Fruit fly (Drosophila melanogaster) whole organism, wandering third instar larva: Measurements from ENCODE around the gene CG33648.

ENCODE experiments used
- Dfd ChIP-seq: fragments of >200 bp; optimal IDR thresholded peaks from 2 replicates; lab custom pipeline; 2017; ENCODE audit warnings: missing biosample characterization, missing genetic modification characterization
- Jra ChIP-seq: sonication (Bioruptor generic); optimal IDR thresholded peaks from 2 replicates; lab custom pipeline; 2016; ENCODE audit warnings: missing biosample characterization, missing genetic modification characterization
- Vsx2 ChIP-seq: fragments of 200-300, 225-300 bp; sonication (Bioruptor generic); optimal IDR thresholded peaks from 2 replicates; lab custom pipeline; 2018; ENCODE audit warnings: missing biosample characterization, missing genetic modification characterization; ENCODE audit not compliant: partially characterized antibody
- brk ChIP-seq: fragments of 200-800 bp; sonication (Bioruptor generic); optimal IDR thresholded peaks from 2 replicates; lab custom pipeline; 2016; ENCODE audit warnings: missing biosample characterization, mild to moderate bottlenecking, missing genetic modification characterization
- foxo ChIP-seq, 2 experiments: fragments of 200-800 bp; sonication (Bioruptor generic); optimal IDR thresholded peaks; 2 replicates in 1 of 2; 3 replicates in 1 of 2; lab custom pipeline; 2016 to 2017; ENCODE audit warnings: missing biosample characterization in 2 of 2, missing genetic modification characterization in 2 of 2
- h ChIP-seq: fragments of 200-800 bp; sonication (Bioruptor generic); optimal IDR thresholded peaks from 3 replicates; lab custom pipeline; 2016; ENCODE audit warnings: missing biosample characterization, mild to moderate bottlenecking, missing genetic modification characterization
- pan ChIP-seq: fragments of >200 bp; optimal IDR thresholded peaks from 2 replicates; lab custom pipeline; 2017
- woc ChIP-seq: sonication (Bioruptor generic); optimal IDR thresholded peaks from 2 replicates; lab custom pipeline; 2016; ENCODE audit warnings: missing biosample characterization, mild to moderate bottlenecking, missing genetic modification characterization

DNA sequence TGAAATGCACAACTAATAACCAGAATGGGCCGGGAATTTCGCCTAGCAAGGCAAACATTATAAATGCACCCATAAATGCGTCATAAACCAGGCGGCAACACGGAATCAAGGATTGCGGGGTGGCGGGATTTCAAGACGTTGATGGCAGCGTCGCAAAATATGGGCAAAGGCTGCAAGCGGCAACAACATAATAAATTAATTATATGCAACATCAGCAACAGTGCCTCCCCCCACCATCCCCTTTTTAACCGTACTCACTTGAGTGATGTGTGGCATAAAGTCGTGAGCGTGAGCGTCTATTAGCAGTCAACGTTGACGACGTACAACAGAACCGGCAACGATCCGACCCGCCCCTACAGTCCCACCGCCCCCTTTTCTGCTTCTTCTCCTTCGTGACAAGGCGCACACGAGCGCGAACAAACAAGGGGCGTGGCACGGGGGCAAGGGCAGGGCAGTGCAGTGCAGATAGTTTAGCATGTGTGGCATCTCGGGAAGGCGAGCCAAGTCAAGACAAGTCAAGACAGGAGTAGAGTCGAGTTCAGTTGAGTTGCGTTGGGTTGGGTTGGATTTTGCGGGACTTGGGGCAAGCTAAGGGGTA, 44.5 kb downstream of the CG33648 start:
- TF ChIP-seq Vsx2 (GFP tag; lab: Kevin White, UChicago) (no peak), h (GFP tag; lab: Kevin White, UChicago) (no peak), woc (no peak), foxo (GFP tag; optimal IDR thresholded peaks at IDR 0.05; lab: Kevin White, UChicago) (no peak), Dfd (GFP tag; lab: Kevin White, UChicago) (no peak), brk (GFP tag; lab: Kevin White, UChicago) (no peak), pan (lab: Kevin White, UChicago) (no peak), Jra (GFP tag; lab: Kevin White, UChicago) (no peak)
